Worm (Caenorhabditis elegans) whole organism, mixed stage, embryonic: ENCODE results near the gene EGAP2.2.

Source experiments
- ces-1 ChIP-seq: fragments of 150-350 bp; optimal IDR thresholded peaks from 2 replicates; lab custom pipeline; 2014; ENCODE audit warnings: missing biosample characterization, missing genetic modification reagents, missing genetic modification characterization
- elt-1 ChIP-seq: sonication (generic microtip); optimal IDR thresholded peaks from 2 replicates; lab custom pipeline; 2017; ENCODE audit warnings: missing genetic modification characterization, mild to moderate bottlenecking, missing compliant biosample characterization, antibody characterized with exemption, moderate library complexity, borderline replicate concordance; ENCODE audit not compliant: insufficient read depth
- lin-13 ChIP-seq: fragments of 150-350 bp; optimal IDR thresholded peaks from 2 replicates; lab custom pipeline; 2014; ENCODE audit warnings: missing biosample characterization, missing genetic modification characterization
- mep-1 ChIP-seq: fragments of 150-350 bp; optimal IDR thresholded peaks from 2 replicates; lab custom pipeline; 2017; ENCODE audit warnings: missing biosample characterization, missing genetic modification reagents, missing genetic modification characterization, inconsistent platforms
- nhr-12 ChIP-seq: fragments of 150-350 bp; optimal IDR thresholded peaks from 2 replicates; lab custom pipeline; 2014; ENCODE audit warnings: missing biosample characterization, missing genetic modification characterization
- nhr-237 ChIP-seq: fragments of 150-350 bp; optimal IDR thresholded peaks from 2 replicates; lab custom pipeline; 2014; ENCODE audit warnings: missing biosample characterization, missing genetic modification characterization
- nhr-28 ChIP-seq: fragments of 150-350 bp; optimal IDR thresholded peaks from 2 replicates; lab custom pipeline; 2014; ENCODE audit warnings: missing biosample characterization, missing genetic modification characterization
- nhr-76 ChIP-seq: sonication (generic microtip); optimal IDR thresholded peaks from 2 replicates; lab custom pipeline; 2017; ENCODE audit warnings: missing biosample characterization, missing genetic modification characterization
- snpc-4 ChIP-seq: fragments of 150-350 bp; optimal IDR thresholded peaks from 2 replicates; lab custom pipeline; 2014; ENCODE audit warnings: missing biosample characterization, missing genetic modification characterization
- sptf-1 ChIP-seq: sonication (generic microtip); optimal IDR thresholded peaks from 2 replicates; lab custom pipeline; 2017; ENCODE audit warnings: mild to moderate bottlenecking, missing genetic modification characterization, moderate library complexity, missing compliant biosample characterization
- unc-120 ChIP-seq: sonication (generic microtip); optimal IDR thresholded peaks from 2 replicates; lab custom pipeline; 2017; ENCODE audit warnings: missing genetic modification characterization, missing compliant biosample characterization; ENCODE audit not compliant: poor library complexity, severe bottlenecking
- unc-39 ChIP-seq: fragments of 150-350 bp; optimal IDR thresholded peaks from 2 replicates; lab custom pipeline; 2014; ENCODE audit warnings: missing biosample characterization, missing genetic modification characterization
- unc-62 ChIP-seq: fragments of 150-350 bp; optimal IDR thresholded peaks from 2 replicates; lab custom pipeline; 2014; ENCODE audit warnings: missing biosample characterization, missing genetic modification reagents, missing genetic modification characterization

DNA sequence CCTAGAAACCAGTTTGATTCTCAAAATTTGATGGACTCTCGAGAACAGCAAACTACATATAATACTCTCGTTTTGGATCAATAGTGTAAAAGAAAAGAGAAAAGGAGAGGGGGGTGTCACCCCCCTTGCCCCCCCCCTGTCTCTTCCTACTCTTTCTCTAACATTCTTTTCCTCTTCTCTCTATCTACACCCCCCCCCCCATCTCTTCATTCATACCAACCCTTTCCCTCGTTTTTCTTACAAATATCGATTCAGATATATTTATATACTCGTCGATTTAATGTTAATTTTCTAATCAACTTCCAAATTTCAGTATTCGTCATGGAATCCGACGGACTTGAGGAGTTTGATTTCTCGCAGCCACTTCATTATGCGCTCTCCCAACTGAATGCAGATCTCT lies 1.4 kb downstream of the EGAP2.2 start, which contains the start of gene EGAP2.1:
- no peak for TF ChIP-seq nhr-76 (tag; lab: Kevin White, UChicago)
- no peak for TF ChIP-seq sptf-1 (tag; lab: Kevin White, UChicago)
- TF ChIP-seq mep-1 (tag; lab: Kevin White, UChicago): no peak
- TF ChIP-seq nhr-237 (tag; lab: Kevin White, UChicago): no peak
- no peak for TF ChIP-seq nhr-28 (tag; lab: Kevin White, UChicago)
- no peak for TF ChIP-seq unc-62
- TF ChIP-seq unc-39 (tag; lab: Kevin White, UChicago): no peak
- no peak for TF ChIP-seq elt-1 (tag; lab: Kevin White, UChicago)
- TF ChIP-seq unc-120 (tag; lab: Kevin White, UChicago): no peak
- no peak for TF ChIP-seq snpc-4 (tag; lab: Kevin White, UChicago)
- no peak for TF ChIP-seq nhr-12
- TF ChIP-seq lin-13 (tag; lab: Kevin White, UChicago): no peak
- TF ChIP-seq ces-1 (GFP tag; lab: Kevin White, UChicago): no peak
